Fruit fly (Drosophila melanogaster): ENCODE results near the gene CG3191.

The CG3191 gene

DNA sequence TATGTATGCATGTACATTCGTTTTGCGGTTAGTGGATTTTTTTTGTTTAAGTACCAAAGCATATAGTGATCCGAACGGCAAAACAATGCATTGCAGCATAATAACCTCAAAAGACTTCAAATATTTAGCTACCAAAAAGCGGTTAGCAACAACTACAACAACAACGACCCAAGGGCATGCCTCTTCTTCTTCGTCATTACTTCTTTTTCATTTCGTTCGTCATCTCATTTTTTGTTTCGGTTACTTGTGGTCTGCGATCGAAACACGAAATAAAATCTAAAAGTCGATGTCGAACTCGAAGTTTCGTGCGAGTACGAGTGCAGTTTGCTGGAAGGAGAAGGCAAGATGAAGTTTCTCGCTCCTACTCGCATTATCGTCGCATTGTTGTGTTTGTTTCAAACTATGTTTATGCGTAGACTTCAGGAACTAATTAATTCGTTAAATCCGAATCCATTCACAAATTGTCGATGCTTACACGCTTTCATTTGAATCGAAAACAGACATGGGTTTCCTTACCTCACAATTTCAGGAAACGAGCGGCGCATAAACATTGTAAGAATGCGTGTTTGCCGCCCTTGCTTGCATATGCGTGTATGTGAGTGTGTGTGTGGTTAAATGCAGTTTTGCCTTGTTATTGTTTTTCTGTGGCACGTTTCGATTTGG, 47.0 kb upstream of the CG3191 start (continued):
- TF ChIP-seq CG17912 (GFP tag; optimal IDR thresholded peaks at IDR 0.05): no peak
- no peak for TF ChIP-seq vnd (GFP tag; IDR thresholded peaks at IDR 0.05; ENCODE audit: partially characterized antibody)
- peak; percentile 79 for TF ChIP-seq CG17385 (GFP tag; optimal IDR thresholded peaks at IDR 0.05)
- no peak for TF ChIP-seq HLH4C (GFP tag; IDR thresholded peaks at IDR 0.05; ENCODE audit: partially characterized antibody)
- TF ChIP-seq CHES-1-like (GFP tag; optimal IDR thresholded peaks at IDR 0.05): peak; percentile 43
- peak; percentile 65 for TF ChIP-seq ind (GFP tag; optimal IDR thresholded peaks at IDR 0.05)
- TF ChIP-seq CG7928 (GFP tag; optimal IDR thresholded peaks at IDR 0.05): no peak
- 0 out of 2 replicates have a peak, but pooled peaks have one; percentile 24 for TF ChIP-seq CG10321 (GFP tag; IDR thresholded peaks at IDR 0.05)
- TF ChIP-seq salm (tag; optimal IDR thresholded peaks at IDR 0.05): peak; percentile 78
- peak; percentile 82 for TF ChIP-seq CG11695 (GFP tag; IDR thresholded peaks at IDR 0.05)
- TF ChIP-seq CG11093 (GFP tag; IDR thresholded peaks at IDR 0.05): peak; percentile 49; the same call in 1 of the 3 replicates
- peak; percentile 70 for TF ChIP-seq Mad (GFP tag; optimal IDR thresholded peaks at IDR 0.05)
- TF ChIP-seq CG15479 (GFP tag; optimal IDR thresholded peaks at IDR 0.05): peak; percentile 65
- TF ChIP-seq CG13775 (GFP tag; optimal IDR thresholded peaks at IDR 0.05): peak; percentile 70
- no peak for TF ChIP-seq CG34376 (GFP tag; optimal IDR thresholded peaks at IDR 0.05)
- TF ChIP-seq onecut (GFP tag; IDR thresholded peaks at IDR 0.05): peak; percentile 76
- peak; percentile 95 for TF ChIP-seq zfh1 (GFP tag; IDR thresholded peaks at IDR 0.05)
- TF ChIP-seq otp (GFP tag; IDR thresholded peaks at IDR 0.05): peak; percentile 93
- TF ChIP-seq CG6854 (GFP tag; optimal IDR thresholded peaks at IDR 0.05): peak; percentile 20
- no peak for TF ChIP-seq cad (GFP tag; optimal IDR thresholded peaks at IDR 0.05)
- TF ChIP-seq Hr51 (GFP tag; optimal IDR thresholded peaks at IDR 0.05): peak; percentile 63 to 79
- TF ChIP-seq CG15073 (GFP tag; optimal IDR thresholded peaks at IDR 0.05): peak; percentile 42
- peak; percentile 75 for TF ChIP-seq lilli (GFP tag; optimal IDR thresholded peaks at IDR 0.05)
- TF ChIP-seq CG2199 (GFP tag; IDR thresholded peaks at IDR 0.05): peak; percentile 93
- TF ChIP-seq scrt (GFP tag; optimal IDR thresholded peaks at IDR 0.05): peak; percentile 45
- peak; percentile 65 for TF ChIP-seq CG3065 (GFP tag; optimal IDR thresholded peaks at IDR 0.05)
- 0 out of 2 replicates have a peak, but pooled peaks have one; percentile 23 for TF ChIP-seq danr (GFP tag; IDR thresholded peaks at IDR 0.05)
- peak; percentile 75 for TF ChIP-seq croc (GFP tag; conservative IDR thresholded peaks at IDR 0.05)
- TF ChIP-seq CG10462 (GFP tag; optimal IDR thresholded peaks at IDR 0.05): peak; percentile 60
- TF ChIP-seq Tbp (GFP tag; optimal IDR thresholded peaks at IDR 0.05): no peak
- peak; percentile 74 for TF ChIP-seq CG2678 (tag; optimal IDR thresholded peaks at IDR 0.05)
- peak; percentile 77 for TF ChIP-seq Ptx1 (GFP tag; IDR thresholded peaks at IDR 0.05)
- TF ChIP-seq CG14667 (GFP tag; IDR thresholded peaks at IDR 0.05): peak; percentile 41; the same call in 1 of the 2 replicates
- peak; percentile 66 for TF ChIP-seq CG18764 (GFP tag; optimal IDR thresholded peaks at IDR 0.05)
- TF ChIP-seq CG17802 (tag; optimal IDR thresholded peaks at IDR 0.05): peak; percentile 68
- peak; percentile 7 for TF ChIP-seq D (optimal IDR thresholded peaks at IDR 0.05)
- peak; percentile 81 for TF ChIP-seq D (GFP tag; optimal IDR thresholded peaks at IDR 0.05)
- no peak for TF ChIP-seq Gsc (GFP tag; IDR thresholded peaks at IDR 0.05)
- TF ChIP-seq crol (GFP tag; IDR thresholded peaks at IDR 0.05): peak; percentile 61
- TF ChIP-seq H15 (GFP tag; IDR thresholded peaks at IDR 0.05): peak; percentile 73; the same call in 2 of the 3 replicates
- TF ChIP-seq CG12659 (GFP tag; optimal IDR thresholded peaks at IDR 0.05): peak; percentile 66
- peak; percentile 65 for TF ChIP-seq Fer3 (tag; optimal IDR thresholded peaks at IDR 0.05)
- no peak for TF ChIP-seq bbx (GFP tag; IDR thresholded peaks at IDR 0.05; ENCODE audit: partially characterized antibody)
- TF ChIP-seq sna (GFP tag; IDR thresholded peaks at IDR 0.05; ENCODE audit: partially characterized antibody): no peak
- peak; percentile 2 for TF ChIP-seq CG15011 (GFP tag; optimal IDR thresholded peaks at IDR 0.05)
- peak; percentile 4 for TF ChIP-seq CTCF (GFP tag; optimal IDR thresholded peaks at IDR 0.05)
- TF ChIP-seq fd96Cb (tag; optimal IDR thresholded peaks at IDR 0.05): peak; percentile 79
- TF ChIP-seq bsh (GFP tag; optimal IDR thresholded peaks at IDR 0.05): peak; percentile 74 to 94
- no peak for TF ChIP-seq abd-A (tag; optimal IDR thresholded peaks at IDR 0.05)
- TF ChIP-seq CG3995 (GFP tag; optimal IDR thresholded peaks at IDR 0.05): no peak

Data from whole organism, embryonic.